Fruit fly (Drosophila melanogaster): ENCODE data around the gene Grip84.

DNA sequence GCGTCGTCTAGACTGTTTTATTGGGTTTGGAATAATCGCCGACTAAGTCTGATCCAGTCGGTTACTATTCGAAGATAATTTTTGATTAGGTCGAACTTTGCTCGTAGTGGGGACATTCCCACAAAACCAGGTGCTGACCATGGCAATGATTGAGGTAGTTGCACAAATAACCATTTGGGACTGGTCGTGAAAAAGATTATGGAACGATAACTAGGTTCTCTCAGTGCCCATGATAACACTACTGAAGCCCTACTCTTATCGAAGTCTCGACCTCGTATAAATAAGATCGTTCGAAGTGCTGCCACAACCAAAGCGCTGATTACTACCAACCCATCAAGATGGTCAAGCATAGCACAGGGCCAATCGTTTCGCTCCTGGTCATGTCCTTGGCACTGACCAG, 26.7 kb upstream of the Grip84 start, which contains the start of gene CG14205:
- TF ChIP-seq Snoo (tag; optimal IDR thresholded peaks at IDR 0.05) (no peak), Ets98B (GFP tag; IDR thresholded peaks at IDR 0.05) (no peak), Pif1A (GFP tag; optimal IDR thresholded peaks at IDR 0.05) (no peak), CG15710 (tag; optimal IDR thresholded peaks at IDR 0.05) (no peak), gl (tag; optimal IDR thresholded peaks at IDR 0.05) (no peak), Pif1B (GFP tag; optimal IDR thresholded peaks at IDR 0.05) (no peak), CG17806 (tag; optimal IDR thresholded peaks at IDR 0.05) (no peak), CG9948 (tag; optimal IDR thresholded peaks at IDR 0.05) (no peak), EcR (GFP tag; optimal IDR thresholded peaks at IDR 0.05) (no peak), D1 (tag; optimal IDR thresholded peaks at IDR 0.05) (no peak), CG8301 (tag; optimal IDR thresholded peaks at IDR 0.05) (no peak), CG12605 (GFP tag; IDR thresholded peaks at IDR 0.05) (no peak)

Measured in whole organism, pupa.